Comparison of ENCODE assay signal across 7 worm cellular contexts in genomic region chrX:12169390-12169789, ce11.
TF ChIP-seq lines count a peak whose summit lies in the region.

No protein-coding gene starts in this region.

TF ChIP-seq in whole organism, L3 larva, 47 proteins besides CTCF, POLR2A, EP300 and RAD21:
- no peak for TF ChIP-seq ztf-4 (tag; optimal IDR thresholded peaks at IDR 0.05; lab: Kevin White, UChicago)
- peak; percentile 67 for TF ChIP-seq ama-1 (optimal IDR thresholded peaks at IDR 0.05; lab: Kevin White, UChicago)

TF ChIP-seq in whole organism, L4 larva, 104 proteins besides CTCF, POLR2A, EP300 and RAD21:
- TF ChIP-seq T26A8.4 (GFP tag; IDR thresholded peaks at IDR 0.05; lab: Robert Waterston, UW) = 0 out of 2 replicates have a peak, but pooled peaks have one; percentile 16
- TF ChIP-seq gei-8 (GFP tag; optimal IDR thresholded peaks at IDR 0.05; lab: Kevin White, UChicago) = peak; percentile 21
- no peak for TF ChIP-seq nhr-48 (tag; optimal IDR thresholded peaks at IDR 0.05; lab: Kevin White, UChicago)
- no peak for TF ChIP-seq hlh-11 (tag; optimal IDR thresholded peaks at IDR 0.05; lab: Kevin White, UChicago)
- peak; percentile 5 for TF ChIP-seq nhr-25 (tag; optimal IDR thresholded peaks at IDR 0.05; lab: Kevin White, UChicago; ENCODE audit: borderline replicate concordance, insufficient read depth)
- no peak for TF ChIP-seq dve-1 (tag; optimal IDR thresholded peaks at IDR 0.05; lab: Kevin White, UChicago; ENCODE audit: insufficient read depth)
- no peak for TF ChIP-seq ceh-82 (tag; optimal IDR thresholded peaks at IDR 0.05; lab: Kevin White, UChicago)

TF ChIP-seq in whole organism, early embryonic, 17 proteins besides CTCF, POLR2A, EP300 and RAD21:
- TF ChIP-seq ceh-13 (GFP tag; optimal IDR thresholded peaks at IDR 0.05; lab: Kevin White, UChicago) (no peak), ama-1 (optimal IDR thresholded peaks at IDR 0.05; lab: Kevin White, UChicago) (peak; percentile 38)

TF ChIP-seq in whole organism, late embryonic, 69 proteins besides CTCF, POLR2A, EP300 and RAD21:
- no peak for TF ChIP-seq ceh-45 (GFP tag; IDR thresholded peaks at IDR 0.05; lab: Robert Waterston, UW)
- no peak for TF ChIP-seq odd-2 (tag; optimal IDR thresholded peaks at IDR 0.05; lab: Kevin White, UChicago)
- TF ChIP-seq ama-1 (optimal IDR thresholded peaks at IDR 0.05; lab: Kevin White, UChicago) = peak; percentile 61
- no peak for TF ChIP-seq ceh-34 (tag; optimal IDR thresholded peaks at IDR 0.05; lab: Kevin White, UChicago)
- TF ChIP-seq sdc-2 (tag; optimal IDR thresholded peaks at IDR 0.05; lab: Kevin White, UChicago) = no peak
- peak; percentile 4 for TF ChIP-seq ceh-19 (GFP tag; optimal IDR thresholded peaks at IDR 0.05; lab: Kevin White, UChicago)
- no peak for TF ChIP-seq madf-2 (tag; optimal IDR thresholded peaks at IDR 0.05; lab: Kevin White, UChicago)
- no peak for TF ChIP-seq ztf-16 (tag; optimal IDR thresholded peaks at IDR 0.05; lab: Kevin White, UChicago)
- TF ChIP-seq che-1 (tag; optimal IDR thresholded peaks at IDR 0.05; lab: Kevin White, UChicago) = no peak
- TF ChIP-seq K02D7.2 (tag; optimal IDR thresholded peaks at IDR 0.05; lab: Kevin White, UChicago) = no peak
- TF ChIP-seq hlh-15 (tag; optimal IDR thresholded peaks at IDR 0.05; lab: Kevin White, UChicago) = no peak

TF ChIP-seq in whole organism, midembryonic, 9 proteins besides CTCF, POLR2A, EP300 and RAD21:
- no peak for TF ChIP-seq ref-1 (GFP tag; conservative IDR thresholded peaks at IDR 0.05; lab: Robert Waterston, UW)
- TF ChIP-seq ztf-29 (GFP tag; IDR thresholded peaks at IDR 0.05; lab: Robert Waterston, UW) = no peak
- TF ChIP-seq cog-1 (tag; optimal IDR thresholded peaks at IDR 0.05; lab: Kevin White, UChicago) = no peak
- TF ChIP-seq flt-1 (GFP tag; IDR thresholded peaks at IDR 0.05; lab: Robert Waterston, UW) = no peak
- TF ChIP-seq T22C8.4 (GFP tag; IDR thresholded peaks at IDR 0.05; lab: Robert Waterston, UW) = 0 out of 2 replicates have a peak, but pooled peaks have one; percentile 7

TF ChIP-seq in whole organism, mixed stage, embryonic, 35 proteins besides CTCF, POLR2A, EP300 and RAD21:
- peak; percentile 50 for TF ChIP-seq ceh-83 (GFP tag; optimal IDR thresholded peaks at IDR 0.05; lab: Kevin White, UChicago)
- no peak for TF ChIP-seq blmp-1 (tag; optimal IDR thresholded peaks at IDR 0.05; lab: Kevin White, UChicago)
TF ChIP-seq in whole organism, mixed stage, embryonic: peak in this region for 1.

TF ChIP-seq in whole organism, young adult, 124 proteins besides CTCF, POLR2A, EP300 and RAD21:
- TF ChIP-seq hlh-12 (tag; optimal IDR thresholded peaks at IDR 0.05; lab: Kevin White, UChicago) (no peak), B0035.1 (tag; optimal IDR thresholded peaks at IDR 0.05; lab: Kevin White, UChicago) (no peak), nfyb-1 (GFP tag; IDR thresholded peaks at IDR 0.05; lab: Robert Waterston, UW) (0 out of 2 replicates have a peak, but pooled peaks have one; percentile 16), ceh-40 (GFP tag; IDR thresholded peaks at IDR 0.05; lab: Robert Waterston, UW) (no peak), pha-4 (tag; optimal IDR thresholded peaks at IDR 0.05; lab: Kevin White, UChicago) (no peak), madf-8 (GFP tag; conservative IDR thresholded peaks at IDR 0.05; lab: Robert Waterston, UW) (no peak), C17E4.6 (GFP tag; IDR thresholded peaks at IDR 0.05; lab: Robert Waterston, UW) (0 out of 2 replicates have a peak, but pooled peaks have one; percentile 18), egl-18 (GFP tag; IDR thresholded peaks at IDR 0.05; lab: Robert Waterston, UW) (peak; percentile 53; the same call in 1 of the 2 replicates), nhr-179 (tag; optimal IDR thresholded peaks at IDR 0.05; lab: Kevin White, UChicago) (no peak), F10E7.11 (tag; optimal IDR thresholded peaks at IDR 0.05; lab: Kevin White, UChicago) (no peak), chd-7 (tag; optimal IDR thresholded peaks at IDR 0.05; lab: Kevin White, UChicago) (peak; percentile 34), attf-6 (GFP tag; IDR thresholded peaks at IDR 0.05; lab: Robert Waterston, UW) (0 out of 2 replicates have a peak, but pooled peaks have one; percentile 48), nfya-2 (GFP tag; IDR thresholded peaks at IDR 0.05; lab: Robert Waterston, UW) (0 out of 2 replicates have a peak, but pooled peaks have one; percentile 16), Y53G8AR.9 (GFP tag; conservative IDR thresholded peaks at IDR 0.05; lab: Robert Waterston, UW) (0 out of 2 replicates have a peak, but pooled peaks have one; percentile 9)
